Worm (Caenorhabditis elegans) whole organism, early embryonic: ENCODE measurements around the gene F56B3.4.

Source experiments
- F13C5.2 ChIP-seq: sonication (generic microtip); optimal IDR thresholded peaks from 2 replicates; lab custom pipeline; 2017; ENCODE audit warnings: mild to moderate bottlenecking, missing genetic modification characterization, inconsistent platforms, missing compliant biosample characterization
- ama-1 ChIP-seq: fragments of 150-350 bp; optimal IDR thresholded peaks from 2 replicates; lab custom pipeline; 2014
- ceh-13 ChIP-seq: fragments of 200-800 bp; sonication (Bioruptor generic); optimal IDR thresholded peaks from 2 replicates; lab custom pipeline; 2018; ENCODE audit warnings: mild to moderate bottlenecking, missing genetic modification characterization, missing compliant biosample characterization
- flt-1 ChIP-seq: fragments of 200-800 bp; sonication (Bioruptor generic); IDR thresholded peaks from 2 replicates; pipeline ENCODE4 v1.3.6; 2022; ENCODE audit warnings: missing genetic modification characterization, missing compliant biosample characterization
- hmbx-1 ChIP-seq: sonication (generic microtip); optimal IDR thresholded peaks from 2 replicates; lab custom pipeline; 2016; ENCODE audit warnings: mild to moderate bottlenecking, missing genetic modification characterization, missing compliant biosample characterization
- scrt-1 ChIP-seq: fragments of 200-800 bp; sonication (Bioruptor generic); IDR thresholded peaks from 2 replicates; pipeline ENCODE4 v1.3.6; 2022; ENCODE audit warnings: missing genetic modification characterization, missing compliant biosample characterization
- tbx-11 ChIP-seq: fragments of 200-800 bp; sonication (Bioruptor generic); IDR thresholded peaks from 2 replicates; pipeline ENCODE4 v1.3.6; 2022; ENCODE audit warnings: missing genetic modification characterization, missing compliant biosample characterization

DNA sequence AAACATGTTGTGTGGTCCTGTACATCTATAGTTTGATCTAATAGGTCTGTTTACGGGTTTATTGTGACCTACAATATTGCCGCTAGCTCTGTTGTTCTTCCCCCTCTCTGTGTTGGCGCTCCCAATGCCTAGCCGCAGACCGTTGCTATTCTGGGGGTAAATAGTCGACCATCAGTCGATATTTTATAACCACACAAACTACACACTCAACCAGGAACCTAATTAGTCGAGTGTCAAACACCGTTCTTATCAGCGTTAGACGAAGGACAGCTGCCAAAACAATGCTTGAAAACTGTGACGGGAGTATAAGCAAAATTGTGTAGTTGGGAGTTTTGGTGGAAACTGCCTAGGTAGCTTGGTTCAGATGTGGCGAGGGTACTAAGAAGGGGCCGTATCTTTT is 11.7 kb downstream of the F56B3.4 start:
- TF ChIP-seq F13C5.2 (tag; lab: Kevin White, UChicago) (no peak), ama-1 (lab: Kevin White, UChicago) (no peak), tbx-11 (GFP tag; lab: Robert Waterston, UW) (no peak), ceh-13 (GFP tag; lab: Kevin White, UChicago) (no peak), flt-1 (no peak), scrt-1 (GFP tag; lab: Robert Waterston, UW) (no peak), hmbx-1 (no peak)
